Fruit fly (Drosophila melanogaster) whole organism, prepupa: Measurements from ENCODE around the gene Vm32E.

Experiments
- CG10669 ChIP-seq: fragments of 200-800 bp; sonication (Bioruptor generic); optimal IDR thresholded peaks from 3 replicates; lab custom pipeline; 2018; ENCODE audit warnings: missing biosample characterization, mild to moderate bottlenecking, missing genetic modification characterization, moderate library complexity
- CG11902 ChIP-seq: fragments of 200-800 bp; sonication (Bioruptor generic); optimal IDR thresholded peaks from 3 replicates; lab custom pipeline; 2016; ENCODE audit warnings: missing biosample characterization, missing genetic modification characterization
- CG15336 ChIP-seq: fragments of 200-800 bp; sonication (Bioruptor generic); IDR thresholded peaks from 2 replicates; pipeline ENCODE4 v1.3.6; 2022; ENCODE audit warnings: missing biosample characterization, missing genetic modification characterization
- CG1621 ChIP-seq: fragments of 200-800 bp; sonication (Bioruptor generic); optimal IDR thresholded peaks from 3 replicates; lab custom pipeline; 2018; ENCODE audit warnings: missing biosample characterization, mild to moderate bottlenecking, missing genetic modification characterization
- CG16779 ChIP-seq: fragments of 200-800 bp; sonication (Bioruptor generic); optimal IDR thresholded peaks from 3 replicates; lab custom pipeline; 2017; ENCODE audit warnings: missing biosample characterization, mild to moderate bottlenecking, missing genetic modification characterization
- CG3032 ChIP-seq: fragments of 200-800 bp; optimal IDR thresholded peaks from 2 replicates; lab custom pipeline; 2019; ENCODE audit warnings: missing biosample characterization, mild to moderate bottlenecking, missing genetic modification characterization, moderate library complexity
- CG32006 ChIP-seq: fragments of 200-800 bp; sonication (Bioruptor generic); optimal IDR thresholded peaks from 3 replicates; lab custom pipeline; 2017; ENCODE audit warnings: missing biosample characterization, mild to moderate bottlenecking, missing genetic modification characterization
- CG34406 ChIP-seq: fragments of 200-800 bp; sonication (Bioruptor generic); optimal IDR thresholded peaks from 3 replicates; lab custom pipeline; 2016; ENCODE audit warnings: missing biosample characterization, missing genetic modification characterization
- CG3919 ChIP-seq: fragments of 200-800 bp; sonication (Bioruptor generic); optimal IDR thresholded peaks from 3 replicates; lab custom pipeline; 2016; ENCODE audit warnings: missing biosample characterization, missing genetic modification characterization
- CG4318 ChIP-seq: fragments of 200-800 bp; sonication (Bioruptor generic); optimal IDR thresholded peaks from 3 replicates; lab custom pipeline; 2017; ENCODE audit warnings: missing biosample characterization, mild to moderate bottlenecking, missing genetic modification characterization
- CG6163 ChIP-seq: fragments of 200-800 bp; sonication (Bioruptor generic); IDR thresholded peaks from 3 replicates; pipeline ENCODE4 v1.3.6; 2022; ENCODE audit warnings: missing biosample characterization, missing genetic modification characterization
- CG6792 ChIP-seq: fragments of 200-800 bp; sonication (Bioruptor generic); optimal IDR thresholded peaks from 3 replicates; lab custom pipeline; 2016; ENCODE audit warnings: missing biosample characterization, missing genetic modification characterization
- CG6808 ChIP-seq: fragments of 200-800 bp; sonication (Bioruptor generic); optimal IDR thresholded peaks from 3 replicates; lab custom pipeline; 2017; ENCODE audit warnings: missing biosample characterization, missing genetic modification characterization, mild to moderate bottlenecking, moderate library complexity, missing genetic modification reagents
- CG6854 ChIP-seq: fragments of 200-800 bp; sonication (Bioruptor generic); optimal IDR thresholded peaks from 2 replicates; lab custom pipeline; 2017; ENCODE audit warnings: missing biosample characterization, mild to moderate bottlenecking, missing genetic modification characterization
- CG7368 ChIP-seq: fragments of 200-800 bp; sonication (Bioruptor generic); optimal IDR thresholded peaks from 3 replicates; lab custom pipeline; 2016; ENCODE audit warnings: missing biosample characterization, missing genetic modification characterization
- CG8119 ChIP-seq: fragments of 200-800 bp; sonication (Bioruptor generic); IDR thresholded peaks from 3 replicates; pipeline ENCODE4 v1.3.6; 2022; ENCODE audit warnings: missing biosample characterization, missing genetic modification characterization
- CG8632 ChIP-seq: fragments of 200-800 bp; sonication (Bioruptor generic); optimal IDR thresholded peaks from 3 replicates; lab custom pipeline; 2016; ENCODE audit warnings: missing biosample characterization, missing genetic modification characterization
- CG9139 ChIP-seq: fragments of 200-800 bp; sonication (Bioruptor generic); optimal IDR thresholded peaks from 3 replicates; lab custom pipeline; 2017; ENCODE audit warnings: missing biosample characterization, mild to moderate bottlenecking, missing genetic modification characterization
- Eip75B ChIP-seq: fragments of 200-800 bp; sonication (Bioruptor generic); optimal IDR thresholded peaks from 3 replicates; lab custom pipeline; 2016; ENCODE audit warnings: missing biosample characterization, missing genetic modification characterization
- Eip78C ChIP-seq: fragments of 200-800 bp; sonication (Bioruptor generic); peaks from one replicate; lab custom pipeline; 2016; ENCODE audit warnings: missing biosample characterization, missing genetic modification characterization
- Ets21C ChIP-seq: fragments of 200-800 bp; sonication (Bioruptor generic); optimal IDR thresholded peaks from 3 replicates; lab custom pipeline; 2016; ENCODE audit warnings: missing biosample characterization, missing genetic modification characterization
- Hr39 ChIP-seq: fragments of 200-800 bp; sonication (Bioruptor generic); optimal IDR thresholded peaks from 2 replicates; lab custom pipeline; 2016; ENCODE audit warnings: missing biosample characterization, missing genetic modification characterization
- Hr4 ChIP-seq: fragments of 200-800 bp; sonication (Bioruptor generic); optimal IDR thresholded peaks from 3 replicates; lab custom pipeline; 2016; ENCODE audit warnings: missing biosample characterization, missing genetic modification characterization
- Lpt ChIP-seq: fragments of 200-800 bp; sonication (Bioruptor generic); optimal IDR thresholded peaks from 3 replicates; lab custom pipeline; 2016; ENCODE audit warnings: missing biosample characterization, missing genetic modification characterization
- Smox ChIP-seq: fragments of 200-800 bp; sonication (Bioruptor generic); optimal IDR thresholded peaks from 3 replicates; lab custom pipeline; 2016; ENCODE audit warnings: missing biosample characterization, missing genetic modification characterization
- Sox102F ChIP-seq: fragments of 200-800 bp; sonication (Bioruptor generic); optimal IDR thresholded peaks from 2 replicates; lab custom pipeline; 2016; ENCODE audit warnings: missing biosample characterization, mild to moderate bottlenecking, missing genetic modification characterization
- achi ChIP-seq: fragments of 200-800 bp; sonication (Bioruptor generic); optimal IDR thresholded peaks from 3 replicates; lab custom pipeline; 2016; ENCODE audit warnings: missing biosample characterization, missing genetic modification characterization
- acj6 ChIP-seq: fragments of 200-800 bp; sonication (Bioruptor generic); optimal IDR thresholded peaks from 3 replicates; lab custom pipeline; 2016; ENCODE audit warnings: missing biosample characterization, missing genetic modification characterization
- cyc ChIP-seq: fragments of 200-800 bp; sonication (Bioruptor generic); optimal IDR thresholded peaks from 3 replicates; lab custom pipeline; 2016; ENCODE audit warnings: missing biosample characterization, missing genetic modification characterization
- dac ChIP-seq: fragments of 200-800 bp; sonication (Bioruptor generic); optimal IDR thresholded peaks from 2 replicates; lab custom pipeline; 2017; ENCODE audit warnings: missing biosample characterization, mild to moderate bottlenecking, missing genetic modification characterization
- dsx ChIP-seq: fragments of 200-800 bp; optimal IDR thresholded peaks from 3 replicates; lab custom pipeline; 2019; ENCODE audit warnings: missing biosample characterization, mild to moderate bottlenecking, missing genetic modification characterization, moderate library complexity; ENCODE audit not compliant: poor library complexity, severe bottlenecking
- eg ChIP-seq: fragments of 200-800 bp; sonication (Bioruptor generic); IDR thresholded peaks from 3 replicates; pipeline ENCODE4 v1.3.6; 2022; ENCODE audit warnings: missing biosample characterization, missing genetic modification characterization
- esn ChIP-seq: fragments of 200-800 bp; sonication (Bioruptor generic); optimal IDR thresholded peaks from 2 replicates; lab custom pipeline; 2016; ENCODE audit warnings: missing biosample characterization, mild to moderate bottlenecking, missing genetic modification characterization, moderate library complexity
- fd59A ChIP-seq: fragments of 200-800 bp; sonication (Bioruptor generic); optimal IDR thresholded peaks from 2 replicates; lab custom pipeline; 2017; ENCODE audit warnings: missing biosample characterization, mild to moderate bottlenecking, missing genetic modification characterization, missing genetic modification reagents
- fd85E ChIP-seq: fragments of 200-800 bp; sonication (Bioruptor generic); optimal IDR thresholded peaks from 3 replicates; lab custom pipeline; 2016; ENCODE audit warnings: missing biosample characterization, missing genetic modification characterization
- fkh ChIP-seq: fragments of 200-800 bp; sonication (Bioruptor generic); optimal IDR thresholded peaks from 3 replicates; lab custom pipeline; 2017; ENCODE audit warnings: missing biosample characterization, mild to moderate bottlenecking, missing genetic modification characterization, moderate library complexity
- net ChIP-seq: fragments of 200-800 bp; sonication (Bioruptor generic); optimal IDR thresholded peaks from 3 replicates; lab custom pipeline; 2016; ENCODE audit warnings: missing biosample characterization, missing genetic modification characterization
- pdm3 ChIP-seq: fragments of 200-800 bp; sonication (Bioruptor generic); optimal IDR thresholded peaks from 3 replicates; lab custom pipeline; 2016; ENCODE audit warnings: missing biosample characterization, missing genetic modification characterization
- spab ChIP-seq: fragments of 200-800 bp; sonication (Bioruptor generic); optimal IDR thresholded peaks from 2 replicates; lab custom pipeline; 2017; ENCODE audit warnings: missing biosample characterization, mild to moderate bottlenecking, missing genetic modification characterization, missing genetic modification reagents
- svp ChIP-seq: fragments of 200-800 bp; sonication (Bioruptor generic); peaks from one replicate; lab custom pipeline; 2016; ENCODE audit warnings: missing biosample characterization, missing genetic modification characterization
- topi ChIP-seq: fragments of 200-800 bp; sonication (Bioruptor generic); optimal IDR thresholded peaks from 3 replicates; lab custom pipeline; 2016; ENCODE audit warnings: missing biosample characterization, missing genetic modification characterization
- vri ChIP-seq: fragments of 200-800 bp; sonication (Bioruptor generic); optimal IDR thresholded peaks from 3 replicates; lab custom pipeline; 2016; ENCODE audit warnings: missing biosample characterization, mild to moderate bottlenecking, missing genetic modification characterization

Vm32E gene

DNA sequence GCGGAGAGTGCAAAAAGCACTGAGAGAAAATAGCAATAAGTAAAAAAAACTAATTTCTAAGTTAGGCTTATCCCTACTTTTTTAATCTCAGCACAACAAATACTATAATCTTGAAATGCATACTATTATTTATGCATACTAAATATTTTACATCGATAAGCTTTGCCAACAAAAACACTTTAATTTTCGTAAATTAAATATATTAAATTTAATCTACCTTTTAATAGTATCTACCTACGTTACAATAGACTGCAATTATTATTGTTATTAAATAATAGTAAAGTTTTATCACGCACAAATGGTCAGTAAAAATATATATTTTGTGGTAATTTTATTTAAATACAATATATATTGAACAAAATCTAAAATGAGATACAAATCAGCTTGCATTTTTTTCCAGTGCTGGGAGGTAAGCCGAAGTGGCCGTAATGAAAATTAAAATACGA, 10.7 kb upstream of the Vm32E start (continued):
- TF ChIP-seq cyc (GFP tag; lab: Kevin White, UChicago) (peak; percentile 63), fd59A (GFP tag; lab: Kevin White, UChicago) (peak; percentile 82), CG10669 (GFP tag; lab: Kevin White, UChicago) (peak; percentile 82), svp (GFP tag; lab: Kevin White, UChicago) (peak; percentile 87), CG6854 (GFP tag; lab: Kevin White, UChicago) (no peak), esn (GFP tag; lab: Kevin White, UChicago) (peak; percentile 86), topi (GFP tag; lab: Kevin White, UChicago) (peak; percentile 71), CG8119 (GFP tag; lab: Robert Waterston, UW) (no peak; the same call in 2 of the 3 replicates), net (GFP tag; lab: Kevin White, UChicago) (peak; percentile 74), CG15336 (GFP tag; lab: Robert Waterston, UW) (peak; percentile 44; the same call in 1 of the 2 replicates), pdm3 (GFP tag; lab: Kevin White, UChicago) (peak; percentile 55), CG16779 (peak; percentile 77), CG6808 (peak; percentile 90), dac (GFP tag; lab: Kevin White, UChicago) (no peak), eg (GFP tag; lab: Robert Waterston, UW) (no peak), vri (GFP tag; lab: Kevin White, UChicago) (no peak), Ets21C (GFP tag; lab: Kevin White, UChicago) (peak; percentile 10), Sox102F (GFP tag; lab: Kevin White, UChicago) (peak; percentile 53), CG11902 (GFP tag; lab: Kevin White, UChicago) (peak; percentile 72), CG3919 (GFP tag; lab: Kevin White, UChicago) (peak; percentile 82), Lpt (GFP tag; lab: Kevin White, UChicago) (peak; percentile 22), Eip75B (GFP tag; lab: Kevin White, UChicago) (peak; percentile 49), CG1621 (tag; lab: Kevin White, UChicago) (no peak), Hr39 (GFP tag; lab: Kevin White, UChicago) (peak; percentile 52), Hr4 (GFP tag; lab: Kevin White, UChicago) (peak; percentile 19), achi (peak; percentile 81), CG8632 (GFP tag; lab: Kevin White, UChicago) (peak; percentile 91), CG4318 (GFP tag; lab: Kevin White, UChicago) (peak; percentile 32), CG7368 (GFP tag; lab: Kevin White, UChicago) (peak; percentile 66), CG6163 (GFP tag; lab: Robert Waterston, UW) (peak; percentile 69), acj6 (peak; percentile 81), CG32006 (GFP tag; lab: Kevin White, UChicago) (peak; percentile 64), dsx (peak; percentile 81), CG6792 (GFP tag; lab: Kevin White, UChicago) (peak; percentile 80), fd85E (GFP tag; lab: Kevin White, UChicago) (no peak), Eip78C (GFP tag; lab: Kevin White, UChicago) (peak; percentile 95), CG3032 (tag; lab: Kevin White, UChicago) (peak; percentile 93), CG34406 (peak; percentile 90), CG9139 (GFP tag; lab: Kevin White, UChicago) (peak; percentile 83), Smox (peak; percentile 66), spab (GFP tag; lab: Kevin White, UChicago) (peak; percentile 87), fkh (GFP tag; lab: Kevin White, UChicago) (no peak)
